Fruit fly (Drosophila melanogaster) Kc167 (cell line): ENCODE data around the gene CG17841.

Experiments
- Myc ChIP-seq: fragments of >200 bp; optimal IDR thresholded peaks from 2 replicates; lab custom pipeline; 2017; ENCODE audit warnings: missing external identifiers
- Sin3A ChIP-seq: fragments of >200 bp; optimal IDR thresholded peaks from 2 replicates; lab custom pipeline; 2018; ENCODE audit warnings: missing external identifiers
- h ChIP-seq: fragments of >200 bp; optimal IDR thresholded peaks from 3 replicates; lab custom pipeline; 2018; ENCODE audit warnings: missing external identifiers
- insv ChIP-seq: fragments of >200 bp; optimal IDR thresholded peaks from 3 replicates; lab custom pipeline; 2018; ENCODE audit warnings: missing external identifiers
- psq ChIP-seq: fragments of >200 bp; optimal IDR thresholded peaks from 2 replicates; lab custom pipeline; 2017; ENCODE audit warnings: missing external identifiers

- TF ChIP-seq Myc (lab: Kevin White, UChicago) (no peak), insv (lab: Kevin White, UChicago) (no peak), Sin3A (lab: Kevin White, UChicago) (no peak), h (no peak), psq (lab: Kevin White, UChicago) (no peak)
Observed at dm6 chrX:10398959-10399358, 31.1 kb downstream of the CG17841 start.
